Worm (Caenorhabditis elegans): ENCODE measurements around the gene T08G3.11.

- TF ChIP-seq B0310.2 (tag; optimal IDR thresholded peaks at IDR 0.05) (no peak), hmbx-1 (tag; optimal IDR thresholded peaks at IDR 0.05) (no peak), ceh-36 (tag; optimal IDR thresholded peaks at IDR 0.05) (no peak), ama-1 (optimal IDR thresholded peaks at IDR 0.05) (no peak), flt-1 (GFP tag; IDR thresholded peaks at IDR 0.05) (no peak), tbx-37 (GFP tag; conservative IDR thresholded peaks at IDR 0.05) (no peak), hnd-1 (tag; optimal IDR thresholded peaks at IDR 0.05) (no peak), aly-1 (tag; optimal IDR thresholded peaks at IDR 0.05) (no peak), ets-7 (tag; optimal IDR thresholded peaks at IDR 0.05) (no peak), ceh-13 (GFP tag; optimal IDR thresholded peaks at IDR 0.05) (no peak), pes-1 (GFP tag; IDR thresholded peaks at IDR 0.05) (no peak), F13C5.2 (tag; optimal IDR thresholded peaks at IDR 0.05) (no peak), scrt-1 (GFP tag; IDR thresholded peaks at IDR 0.05) (no peak), tbx-11 (GFP tag; IDR thresholded peaks at IDR 0.05) (no peak)
Observed at ce11 chrV:16503164-16503563, 24.0 kb upstream of the T08G3.11 start, which contains the start of gene F36D3.14.
